Fruit fly (Drosophila melanogaster) whole organism, embryonic: ENCODE data around the gene mfas.
A peak's percentile ranks its signal among the peaks of the same experiment; 100 is the strongest.

Experiments
- CG11085 ChIP-seq: fragments of 200-800 bp; sonication (Bioruptor generic); IDR thresholded peaks from 2 replicates; pipeline ENCODE4 v1.3.6; 2022; ENCODE audit warnings: missing biosample characterization, missing genetic modification characterization
- CG12104 ChIP-seq: fragments of 200-800 bp; sonication (Bioruptor generic); optimal IDR thresholded peaks from 3 replicates; lab custom pipeline; 2016; ENCODE audit warnings: missing biosample characterization, missing genetic modification characterization
- CG12219 ChIP-seq: fragments of 200-800 bp; sonication (Bioruptor generic); optimal IDR thresholded peaks from 3 replicates; lab custom pipeline; 2018; ENCODE audit warnings: missing biosample characterization, mild to moderate bottlenecking, missing genetic modification characterization
- CG12744 ChIP-seq: fragments of 200-800 bp; sonication (Bioruptor generic); optimal IDR thresholded peaks from 2 replicates; lab custom pipeline; 2016; ENCODE audit warnings: missing biosample characterization, missing genetic modification characterization
- CG15696 ChIP-seq: fragments of 200-800 bp; sonication (Bioruptor generic); optimal IDR thresholded peaks from 2 replicates; lab custom pipeline; 2019; ENCODE audit warnings: missing biosample characterization, mild to moderate bottlenecking, missing genetic modification characterization, moderate library complexity
- CG17328 ChIP-seq: fragments of 200-800 bp; sonication (Bioruptor generic); IDR thresholded peaks from 2 replicates; pipeline ENCODE4 v1.3.6; 2022; ENCODE audit warnings: missing biosample characterization, missing genetic modification characterization
- CG17568 ChIP-seq: fragments of 200-800 bp; sonication (Bioruptor generic); optimal IDR thresholded peaks from 2 replicates; lab custom pipeline; 2018; ENCODE audit warnings: missing biosample characterization, mild to moderate bottlenecking, missing genetic modification characterization, moderate library complexity
- CG18599 ChIP-seq: fragments of 200-800 bp; sonication (Bioruptor generic); optimal IDR thresholded peaks from 3 replicates; lab custom pipeline; 2017; ENCODE audit warnings: missing biosample characterization, missing genetic modification characterization, mild to moderate bottlenecking, moderate library complexity, missing genetic modification reagents
- CG2202 ChIP-seq: fragments of 200-800 bp; sonication (Bioruptor generic); optimal IDR thresholded peaks from 2 replicates; lab custom pipeline; 2018; ENCODE audit warnings: missing biosample characterization, mild to moderate bottlenecking, missing genetic modification characterization
- CG2678 ChIP-seq: fragments of 200-800 bp; sonication (Bioruptor generic); optimal IDR thresholded peaks from 3 replicates; lab custom pipeline; 2019; ENCODE audit warnings: missing biosample characterization, mild to moderate bottlenecking, missing genetic modification characterization, moderate library complexity
- CG31224 ChIP-seq: fragments of 200-800 bp; sonication (Bioruptor generic); IDR thresholded peaks from 2 replicates; pipeline ENCODE4 v1.3.6; 2022; ENCODE audit warnings: missing biosample characterization, missing genetic modification characterization
- CG3163 ChIP-seq: fragments of 200-800 bp; sonication (Bioruptor generic); optimal IDR thresholded peaks from 3 replicates; lab custom pipeline; 2016; ENCODE audit warnings: missing biosample characterization, missing genetic modification characterization
- CG3407 ChIP-seq: fragments of 200-800 bp; sonication (Bioruptor generic); optimal IDR thresholded peaks from 2 replicates; lab custom pipeline; 2018; ENCODE audit warnings: missing biosample characterization, mild to moderate bottlenecking, missing genetic modification characterization
- CG4617 ChIP-seq: fragments of 200-800 bp; sonication (Bioruptor generic); optimal IDR thresholded peaks from 3 replicates; lab custom pipeline; 2016; ENCODE audit warnings: missing biosample characterization, missing genetic modification characterization, borderline replicate concordance
- CG6175 ChIP-seq: fragments of 200-800 bp; sonication (Bioruptor generic); IDR thresholded peaks from 3 replicates; pipeline ENCODE4 v1.3.6; 2022; ENCODE audit warnings: missing biosample characterization, missing genetic modification characterization
- CG8281 ChIP-seq: fragments of 200-800 bp; sonication (Bioruptor generic); optimal IDR thresholded peaks from 2 replicates; lab custom pipeline; 2018; ENCODE audit warnings: missing biosample characterization, mild to moderate bottlenecking, missing genetic modification characterization, moderate library complexity
- CG8924 ChIP-seq: fragments of 200-800 bp; optimal IDR thresholded peaks from 3 replicates; lab custom pipeline; 2019; ENCODE audit warnings: missing biosample characterization, mild to moderate bottlenecking, missing genetic modification characterization, moderate library complexity
- CHES-1-like ChIP-seq: fragments of 200-800 bp; sonication (Bioruptor generic); optimal IDR thresholded peaks from 2 replicates; lab custom pipeline; 2016; ENCODE audit warnings: missing biosample characterization, missing genetic modification characterization
- E2f1 ChIP-seq: fragments of 200-800 bp; sonication (Bioruptor generic); IDR thresholded peaks from 2 replicates; pipeline ENCODE4 v1.3.6; 2022; ENCODE audit warnings: missing biosample characterization, missing genetic modification characterization
- Ets65A ChIP-seq: fragments of 200-800 bp; sonication (Bioruptor generic); peaks from one replicate; lab custom pipeline; 2016; ENCODE audit warnings: missing biosample characterization, missing genetic modification characterization
- H15 ChIP-seq: fragments of 200-800 bp; sonication (Bioruptor generic); IDR thresholded peaks from 3 replicates; pipeline ENCODE4 v1.3.6; 2022; ENCODE audit warnings: missing biosample characterization, missing genetic modification characterization
- Lhr ChIP-seq: fragments of 200-800 bp; sonication (Bioruptor generic); optimal IDR thresholded peaks from 3 replicates; lab custom pipeline; 2017; ENCODE audit warnings: mild to moderate bottlenecking, missing biosample characterization, missing genetic modification reagents, missing genetic modification characterization
- Lpt ChIP-seq: fragments of >200 bp; optimal IDR thresholded peaks from 2 replicates; lab custom pipeline; 2018; ENCODE audit warnings: missing biosample characterization, missing genetic modification characterization
- Med ChIP-seq: fragments of 200-800 bp; sonication (Bioruptor generic); peaks from one replicate; lab custom pipeline; 2016; ENCODE audit warnings: missing biosample characterization, missing genetic modification characterization, mild to moderate bottlenecking, inconsistent platforms, moderate library complexity
- Mes4 ChIP-seq: fragments of 200-800 bp; sonication (Bioruptor generic); optimal IDR thresholded peaks from 2 replicates; lab custom pipeline; 2016; ENCODE audit warnings: missing biosample characterization, missing genetic modification characterization
- Optix ChIP-seq: fragments of 200-800 bp; sonication (Bioruptor generic); IDR thresholded peaks from 3 replicates; pipeline ENCODE4 v1.3.6; 2022; ENCODE audit warnings: missing biosample characterization, missing genetic modification characterization
- Rx ChIP-seq: fragments of 200-800 bp; sonication (Bioruptor generic); IDR thresholded peaks from 2 replicates; pipeline ENCODE4 v1.3.6; 2022; ENCODE audit warnings: missing biosample characterization, missing genetic modification characterization
- Sin3A ChIP-seq: fragments of >200 bp; optimal IDR thresholded peaks from 2 replicates; lab custom pipeline; 2018
- Ssrp ChIP-seq: fragments of 200-800 bp; sonication (Bioruptor generic); optimal IDR thresholded peaks from 2 replicates; lab custom pipeline; 2018; ENCODE audit warnings: missing biosample characterization, mild to moderate bottlenecking, missing genetic modification characterization, moderate library complexity
- ara ChIP-seq: fragments of 200-800 bp; sonication (Bioruptor generic); IDR thresholded peaks from 2 replicates; pipeline ENCODE4 v1.3.6; 2022; ENCODE audit warnings: missing biosample characterization, missing genetic modification characterization
- ato ChIP-seq: fragments of 200-800 bp; sonication (Bioruptor generic); IDR thresholded peaks from 2 replicates; pipeline ENCODE4 v1.3.6; 2022; ENCODE audit warnings: missing biosample characterization, missing genetic modification characterization; ENCODE audit not compliant: partially characterized antibody
- bbx ChIP-seq: fragments of 200-800 bp; sonication (Bioruptor generic); IDR thresholded peaks from 2 replicates; pipeline ENCODE4 v1.3.6; 2022; ENCODE audit warnings: missing biosample characterization, missing genetic modification characterization; ENCODE audit not compliant: partially characterized antibody
- danr ChIP-seq: fragments of 200-800 bp; sonication (Bioruptor generic); IDR thresholded peaks from 2 replicates; pipeline ENCODE4 v1.3.6; 2022; ENCODE audit warnings: missing biosample characterization, missing genetic modification characterization
- dmrt11E ChIP-seq: fragments of 200-800 bp; sonication (Bioruptor generic); optimal IDR thresholded peaks from 3 replicates; lab custom pipeline; 2018; ENCODE audit warnings: missing biosample characterization, mild to moderate bottlenecking, missing genetic modification characterization, moderate library complexity
- h ChIP-seq: fragments of >200 bp; optimal IDR thresholded peaks from 2 replicates; lab custom pipeline; 2017
- hb ChIP-seq: fragments of 200-800 bp; sonication (Bioruptor generic); IDR thresholded peaks from 3 replicates; pipeline ENCODE4 v1.3.6; 2022; ENCODE audit warnings: missing biosample characterization, missing genetic modification characterization; ENCODE audit not compliant: partially characterized antibody
- lmd ChIP-seq: fragments of 200-800 bp; sonication (Bioruptor generic); IDR thresholded peaks from 2 replicates; pipeline ENCODE4 v1.3.6; 2022; ENCODE audit warnings: missing biosample characterization, missing genetic modification characterization
- nau ChIP-seq: fragments of 200-800 bp; sonication (Bioruptor generic); optimal IDR thresholded peaks from 3 replicates; lab custom pipeline; 2017; ENCODE audit warnings: missing biosample characterization, mild to moderate bottlenecking, missing genetic modification characterization, missing genetic modification reagents
- onecut ChIP-seq: fragments of 200-800 bp; sonication (Bioruptor generic); IDR thresholded peaks from 2 replicates; pipeline ENCODE4 v1.3.6; 2022; ENCODE audit warnings: missing biosample characterization, missing genetic modification characterization
- schlank ChIP-seq: fragments of 200-800 bp; sonication (Bioruptor generic); optimal IDR thresholded peaks from 2 replicates; lab custom pipeline; 2018; ENCODE audit warnings: missing biosample characterization, mild to moderate bottlenecking, missing genetic modification characterization
- scrt ChIP-seq: fragments of 200-800 bp; sonication (Bioruptor generic); optimal IDR thresholded peaks from 2 replicates; lab custom pipeline; 2018; ENCODE audit warnings: missing biosample characterization, mild to moderate bottlenecking, missing genetic modification characterization, moderate library complexity
- slou ChIP-seq: fragments of 200-800 bp; sonication (Bioruptor generic); optimal IDR thresholded peaks from 3 replicates; lab custom pipeline; 2016; ENCODE audit warnings: missing biosample characterization, missing genetic modification characterization
- sob ChIP-seq: fragments of 200-800 bp; sonication (Bioruptor generic); IDR thresholded peaks from 2 replicates; pipeline ENCODE4 v1.3.6; 2022; ENCODE audit warnings: missing biosample characterization, missing genetic modification characterization
- tna ChIP-seq: fragments of 200-800 bp; sonication (Bioruptor generic); IDR thresholded peaks from 2 replicates; pipeline ENCODE4 v1.3.6; 2022; ENCODE audit warnings: missing biosample characterization, missing genetic modification characterization; ENCODE audit not compliant: partially characterized antibody
- trem ChIP-seq: fragments of 200-800 bp; optimal IDR thresholded peaks from 3 replicates; lab custom pipeline; 2019; ENCODE audit warnings: missing biosample characterization, mild to moderate bottlenecking, missing genetic modification characterization, moderate library complexity
- trh ChIP-seq: fragments of 200-800 bp; sonication (Bioruptor generic); optimal IDR thresholded peaks from 2 replicates; lab custom pipeline; 2016; ENCODE audit warnings: missing biosample characterization, missing genetic modification characterization
- ttk ChIP-seq: fragments of 200-800 bp; sonication (Bioruptor generic); IDR thresholded peaks from 2 replicates; pipeline ENCODE4 v2.1.2; 2022; ENCODE audit warnings: missing biosample characterization, missing genetic modification characterization
- twi ChIP-seq: fragments of 200-800 bp; optimal IDR thresholded peaks from 2 replicates; lab custom pipeline; 2019; ENCODE audit warnings: missing biosample characterization, mild to moderate bottlenecking, missing genetic modification characterization, moderate library complexity
- vnd ChIP-seq: fragments of 200-800 bp; sonication (Bioruptor generic); IDR thresholded peaks from 3 replicates; pipeline ENCODE4 v1.3.6; 2022; ENCODE audit warnings: missing biosample characterization, missing genetic modification characterization; ENCODE audit not compliant: partially characterized antibody
- wek ChIP-seq: fragments of 200-800 bp; sonication (Bioruptor generic); optimal IDR thresholded peaks from 3 replicates; lab custom pipeline; 2018; ENCODE audit warnings: missing biosample characterization, mild to moderate bottlenecking, missing genetic modification characterization, moderate library complexity
- zf30C ChIP-seq: fragments of 200-800 bp; sonication (Bioruptor generic); optimal IDR thresholded peaks from 3 replicates; lab custom pipeline; 2018; ENCODE audit warnings: missing biosample characterization, mild to moderate bottlenecking, missing genetic modification characterization

mfas gene

DNA sequence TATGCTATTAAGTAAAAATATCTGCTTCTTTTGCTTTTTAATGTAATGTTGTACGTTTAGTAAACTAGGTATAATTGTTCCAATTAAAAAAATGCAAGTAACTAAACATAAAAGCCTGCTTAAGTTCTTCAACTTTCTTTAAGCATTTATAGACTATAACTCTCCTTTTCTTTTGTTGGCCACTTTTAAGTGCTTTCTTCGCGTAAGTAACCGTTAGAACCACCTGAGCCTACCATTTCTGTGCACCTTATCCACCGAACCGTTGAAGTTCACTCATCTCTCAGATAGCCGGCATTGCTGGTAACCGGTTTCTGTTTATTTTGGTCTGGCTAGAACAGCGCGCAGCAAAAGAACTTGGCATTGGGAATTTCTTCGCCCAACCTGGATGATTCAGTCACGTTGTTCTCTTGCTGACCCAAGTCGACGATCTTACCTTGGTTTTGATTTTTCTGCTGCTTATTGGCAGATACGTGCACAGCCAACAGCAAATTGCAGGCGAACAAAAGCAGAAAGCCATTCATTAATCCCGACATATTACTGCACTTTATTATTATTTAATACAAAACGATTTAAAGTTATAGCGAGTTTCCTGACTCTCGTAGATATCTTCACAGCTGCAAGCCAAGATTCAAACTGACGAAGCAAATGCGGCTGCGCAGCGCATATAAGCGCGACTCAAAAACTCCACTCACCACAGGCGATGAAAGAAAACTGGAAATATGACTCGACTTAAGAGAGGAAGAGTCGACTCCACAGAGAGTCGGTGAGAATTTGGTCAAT lies 16.4 kb downstream of the mfas start, which contains the start of gene CG10005 (continued):
- TF ChIP-seq hb (GFP tag; lab: Robert Waterston, UW) (no peak), wek (GFP tag; lab: Kevin White, UChicago) (no peak), h (lab: Kevin White, UChicago) (no peak), ato (GFP tag; lab: Robert Waterston, UW) (peak; percentile 29; the same call in 1 of the 2 replicates), H15 (0 out of 3 replicates have a peak, but pooled peaks have one; percentile 12), CG17568 (GFP tag; lab: Kevin White, UChicago) (no peak), tna (no peak), Rx (GFP tag; lab: Robert Waterston, UW) (no peak), E2f1 (GFP tag; lab: Robert Waterston, UW) (no peak), CG11085 (GFP tag; lab: Robert Waterston, UW) (0 out of 2 replicates have a peak, but pooled peaks have one; percentile 26), slou (GFP tag; lab: Kevin White, UChicago) (no peak), danr (GFP tag; lab: Robert Waterston, UW) (no peak), Mes4 (no peak), CG8924 (tag; lab: Kevin White, UChicago) (no peak), CG15696 (tag; lab: Kevin White, UChicago) (no peak), sob (GFP tag; lab: Robert Waterston, UW) (no peak), scrt (GFP tag; lab: Kevin White, UChicago) (no peak), Lpt (no peak), Sin3A (lab: Kevin White, UChicago) (no peak), CG4617 (GFP tag; lab: Kevin White, UChicago) (no peak), CG3163 (GFP tag; lab: Kevin White, UChicago) (peak; percentile 90), Lhr (GFP tag; lab: Kevin White, UChicago) (no peak), dmrt11E (tag; lab: Kevin White, UChicago) (no peak), lmd (no peak), CG12744 (no peak), zf30C (GFP tag; lab: Kevin White, UChicago) (no peak), CG2678 (tag; lab: Kevin White, UChicago) (no peak), trem (no peak), ara (GFP tag; lab: Robert Waterston, UW) (no peak), CG2202 (tag; lab: Kevin White, UChicago) (peak; percentile 7), schlank (tag; lab: Kevin White, UChicago) (no peak), CG8281 (tag; lab: Kevin White, UChicago) (no peak), CG3407 (no peak), CG12219 (no peak), nau (GFP tag; lab: Kevin White, UChicago) (no peak), CHES-1-like (GFP tag; lab: Kevin White, UChicago) (no peak), CG18599 (GFP tag; lab: Kevin White, UChicago) (no peak), ttk (no peak), bbx (GFP tag; lab: Robert Waterston, UW) (no peak), trh (GFP tag; lab: Kevin White, UChicago) (no peak), Ets65A (GFP tag; lab: Kevin White, UChicago) (no peak), vnd (GFP tag; lab: Robert Waterston, UW) (no peak), CG12104 (no peak), Ssrp (no peak), twi (tag; lab: Kevin White, UChicago) (no peak), CG31224 (GFP tag; lab: Robert Waterston, UW) (0 out of 2 replicates have a peak, but pooled peaks have one; percentile 6), Optix (GFP tag; lab: Robert Waterston, UW) (no peak), CG17328 (GFP tag; lab: Robert Waterston, UW) (no peak), CG6175 (GFP tag; lab: Robert Waterston, UW) (no peak), Med (GFP tag; lab: Kevin White, UChicago) (no peak), onecut (no peak)
